Fruit fly (Drosophila melanogaster) Kc167 (cell line): ENCODE results near the gene Or83a.

Experiments
- Sin3A ChIP-seq: fragments of >200 bp; optimal IDR thresholded peaks from 2 replicates; lab custom pipeline; 2018; ENCODE audit warnings: missing external identifiers
- h ChIP-seq: fragments of >200 bp; optimal IDR thresholded peaks from 3 replicates; lab custom pipeline; 2018; ENCODE audit warnings: missing external identifiers
- insv ChIP-seq: fragments of >200 bp; optimal IDR thresholded peaks from 3 replicates; lab custom pipeline; 2018; ENCODE audit warnings: missing external identifiers
- psq ChIP-seq: fragments of >200 bp; optimal IDR thresholded peaks from 2 replicates; lab custom pipeline; 2017; ENCODE audit warnings: missing external identifiers

- no peak for TF ChIP-seq Sin3A
- TF ChIP-seq insv (lab: Kevin White, UChicago): no peak
- TF ChIP-seq psq (lab: Kevin White, UChicago): no peak
- no peak for TF ChIP-seq h
Measured at dm6 chr3R:5387564-5387963, 11.4 kb downstream of the Or83a start, which contains the start of gene CG14668.
